Worm (Caenorhabditis elegans) whole organism, young adult: ENCODE results near the gene vhl-1.
A peak's percentile ranks its signal among the peaks of the same experiment; 100 is the strongest.

Experiments
- B0035.1 ChIP-seq: sonication (generic microtip); optimal IDR thresholded peaks from 2 replicates; lab custom pipeline; 2016; ENCODE audit warnings: missing genetic modification characterization, mild to moderate bottlenecking, missing compliant biosample characterization, missing genotype, missing genetic modification reagents
- D2030.7 ChIP-seq: fragments of 200-800 bp; sonication (Bioruptor generic); IDR thresholded peaks from 2 replicates; pipeline ENCODE4 v1.3.6; 2022; ENCODE audit warnings: missing genetic modification reagents, missing genetic modification characterization, missing compliant biosample characterization
- F22D6.2 ChIP-seq: sonication (generic microtip); optimal IDR thresholded peaks from 2 replicates; lab custom pipeline; 2016; ENCODE audit warnings: mild to moderate bottlenecking, missing genetic modification characterization, missing compliant biosample characterization
- F49E8.2 ChIP-seq: sonication (generic microtip); optimal IDR thresholded peaks from 3 replicates; lab custom pipeline; 2017; ENCODE audit warnings: missing genetic modification characterization, mild to moderate bottlenecking, missing compliant biosample characterization, antibody characterized with exemption, moderate library complexity; ENCODE audit not compliant: insufficient read depth
- Y53G8AR.9 ChIP-seq: fragments of 200-800 bp; sonication (Bioruptor generic); conservative IDR thresholded peaks from 2 replicates; pipeline ENCODE4 v1.3.6; 2022; ENCODE audit warnings: missing genetic modification reagents, missing genetic modification characterization, missing compliant biosample characterization
- Y95B8A.8 ChIP-seq: fragments of 200-800 bp; sonication (Bioruptor generic); IDR thresholded peaks from 2 replicates; pipeline ENCODE4 v1.3.6; 2022; ENCODE audit warnings: missing genetic modification reagents, missing genetic modification characterization, missing compliant biosample characterization
- ama-1 ChIP-seq, 3 experiments: fragments of 150-350 bp in 1 of 3; sonication (generic microtip) in 2 of 3; optimal IDR thresholded peaks; 2 replicates each; lab custom pipeline; 2014 to 2018; ENCODE audit warnings: missing biosample characterization in 2 of 3, missing genetic modification characterization in 2 of 3, missing genetic modification reagents in 2 of 3
- athp-1 ChIP-seq: sonication (generic microtip); optimal IDR thresholded peaks from 2 replicates; lab custom pipeline; 2017; ENCODE audit warnings: mild to moderate bottlenecking, missing genetic modification characterization, missing compliant biosample characterization
- attf-3 ChIP-seq: fragments of 200-800 bp; sonication (Bioruptor generic); conservative IDR thresholded peaks from 2 replicates; pipeline ENCODE4 v1.3.6; 2022; ENCODE audit warnings: missing genetic modification reagents, missing genetic modification characterization, missing compliant biosample characterization
- cebp-2 ChIP-seq: fragments of 200-800 bp; sonication (Bioruptor generic); IDR thresholded peaks from 2 replicates; pipeline ENCODE4 v1.3.6; 2022; ENCODE audit warnings: missing genetic modification characterization, missing compliant biosample characterization
- ceh-27 ChIP-seq: fragments of 200-800 bp; sonication (Bioruptor generic); optimal IDR thresholded peaks from 2 replicates; lab custom pipeline; 2018; ENCODE audit warnings: mild to moderate bottlenecking, missing genetic modification characterization, moderate library complexity, missing compliant biosample characterization
- chd-7 ChIP-seq: sonication (generic microtip); optimal IDR thresholded peaks from 2 replicates; lab custom pipeline; 2016; ENCODE audit warnings: mild to moderate bottlenecking, missing genetic modification characterization, moderate library complexity, missing compliant biosample characterization
- efl-1 ChIP-seq: fragments of 150-350 bp; optimal IDR thresholded peaks from 2 replicates; lab custom pipeline; 2014; ENCODE audit warnings: missing biosample characterization, missing genetic modification reagents, missing genetic modification characterization
- egl-18 ChIP-seq: fragments of 200-800 bp; sonication (Bioruptor generic); IDR thresholded peaks from 2 replicates; pipeline ENCODE4 v1.3.6; 2022; ENCODE audit warnings: missing genetic modification reagents, missing genetic modification characterization, missing compliant biosample characterization
- egrh-3 ChIP-seq: fragments of 200-800 bp; sonication (Bioruptor generic); IDR thresholded peaks from 2 replicates; pipeline ENCODE4 v1.3.6; 2022; ENCODE audit warnings: missing genetic modification reagents, missing genetic modification characterization, missing compliant biosample characterization
- fkh-3 ChIP-seq: sonication (generic microtip); optimal IDR thresholded peaks from 2 replicates; lab custom pipeline; 2016; ENCODE audit warnings: mild to moderate bottlenecking, missing genetic modification characterization, missing compliant biosample characterization
- hmg-1.2 ChIP-seq: fragments of 200-800 bp; sonication (Bioruptor generic); IDR thresholded peaks from 2 replicates; pipeline ENCODE4 v1.3.6; 2022; ENCODE audit warnings: missing genetic modification reagents, missing genetic modification characterization, missing compliant biosample characterization
- hrde-1 ChIP-seq: sonication (generic microtip); optimal IDR thresholded peaks from 2 replicates; lab custom pipeline; 2016; ENCODE audit warnings: missing genetic modification characterization, mild to moderate bottlenecking, missing compliant biosample characterization, moderate library complexity, missing genotype, missing genetic modification reagents, borderline replicate concordance
- hsf-1 ChIP-seq: fragments of 200-800 bp; sonication (Bioruptor generic); IDR thresholded peaks from 2 replicates; pipeline ENCODE4 v1.3.6; 2022; ENCODE audit warnings: missing genetic modification reagents, missing genetic modification characterization, missing compliant biosample characterization
- let-526 ChIP-seq: fragments of 200-800 bp; sonication (Bioruptor generic); IDR thresholded peaks from 2 replicates; pipeline ENCODE4 v1.3.6; 2022; ENCODE audit warnings: missing genetic modification reagents, missing genetic modification characterization, missing compliant biosample characterization
- lin-40 ChIP-seq: sonication (generic microtip); optimal IDR thresholded peaks from 2 replicates; lab custom pipeline; 2016; ENCODE audit warnings: missing genetic modification characterization, mild to moderate bottlenecking, missing compliant biosample characterization, missing genotype, missing genetic modification reagents
- lir-1 ChIP-seq: fragments of 200-800 bp; sonication (Bioruptor generic); conservative IDR thresholded peaks from 2 replicates; pipeline ENCODE4 v1.3.6; 2022; ENCODE audit warnings: missing genetic modification reagents, missing genetic modification characterization, missing compliant biosample characterization
- lsy-27 ChIP-seq: sonication (generic microtip); optimal IDR thresholded peaks from 2 replicates; lab custom pipeline; 2017; ENCODE audit warnings: missing genetic modification characterization, mild to moderate bottlenecking, missing compliant biosample characterization, antibody characterized with exemption, missing genotype, borderline replicate concordance; ENCODE audit not compliant: insufficient read depth
- mxl-1 ChIP-seq: sonication (generic microtip); optimal IDR thresholded peaks from 2 replicates; lab custom pipeline; 2016; ENCODE audit warnings: missing genetic modification characterization, missing compliant biosample characterization
- nhr-90 ChIP-seq: sonication (generic microtip); optimal IDR thresholded peaks from 2 replicates; lab custom pipeline; 2016; ENCODE audit warnings: missing genotype, mild to moderate bottlenecking, missing genetic modification characterization, missing compliant biosample characterization
- pbrm-1 ChIP-seq: fragments of 200-800 bp; sonication (Bioruptor generic); IDR thresholded peaks from 2 replicates; pipeline ENCODE4 v1.3.6; 2022; ENCODE audit warnings: missing genetic modification reagents, missing genetic modification characterization, missing compliant biosample characterization
- rcor-1 ChIP-seq: fragments of 200-800 bp; sonication (Bioruptor generic); IDR thresholded peaks from 2 replicates; pipeline ENCODE4 v1.3.6; 2022; ENCODE audit warnings: missing genetic modification reagents, missing genetic modification characterization, missing compliant biosample characterization
- sea-2 ChIP-seq: fragments of 200-800 bp; sonication (Bioruptor generic); IDR thresholded peaks from 2 replicates; pipeline ENCODE4 v1.3.6; 2022; ENCODE audit warnings: missing genetic modification characterization, missing compliant biosample characterization
- snpc-1.1 ChIP-seq: sonication (generic microtip); optimal IDR thresholded peaks from 2 replicates; lab custom pipeline; 2017; ENCODE audit warnings: missing genetic modification characterization, mild to moderate bottlenecking, missing compliant biosample characterization, antibody characterized with exemption, moderate library complexity, missing genotype, missing genetic modification reagents; ENCODE audit not compliant: insufficient read depth
- tbp1 ChIP-seq: fragments of 200-800 bp; sonication (Bioruptor generic); optimal IDR thresholded peaks from 2 replicates; lab custom pipeline; 2018; ENCODE audit warnings: mild to moderate bottlenecking, missing genetic modification characterization, missing compliant biosample characterization
- tlf-1 ChIP-seq: fragments of 200-800 bp; sonication (Bioruptor generic); optimal IDR thresholded peaks from 2 replicates; lab custom pipeline; 2018; ENCODE audit warnings: mild to moderate bottlenecking, missing genetic modification characterization, missing compliant biosample characterization
- unc-130 ChIP-seq: sonication (generic microtip); optimal IDR thresholded peaks from 2 replicates; lab custom pipeline; 2016; ENCODE audit warnings: missing genetic modification reagents, missing genetic modification characterization, missing compliant biosample characterization
- xnd-1 ChIP-seq: sonication (generic microtip); optimal IDR thresholded peaks from 2 replicates; lab custom pipeline; 2016; ENCODE audit warnings: missing genotype, missing genetic modification reagents, missing genetic modification characterization, missing compliant biosample characterization
- zfh-2 ChIP-seq: fragments of 200-800 bp; sonication (Bioruptor generic); conservative IDR thresholded peaks from 2 replicates; pipeline ENCODE4 v1.3.6; 2022; ENCODE audit warnings: missing genetic modification reagents, missing genetic modification characterization, missing compliant biosample characterization
- zim-3 ChIP-seq: sonication (generic microtip); optimal IDR thresholded peaks from 2 replicates; lab custom pipeline; 2017; ENCODE audit warnings: mild to moderate bottlenecking, missing genetic modification characterization, moderate library complexity, missing compliant biosample characterization
- ztf-22 ChIP-seq: fragments of 200-800 bp; sonication (Bioruptor generic); optimal IDR thresholded peaks from 2 replicates; lab custom pipeline; 2018; ENCODE audit warnings: mild to moderate bottlenecking, missing genetic modification characterization, moderate library complexity, missing compliant biosample characterization
- ztf-25 ChIP-seq: fragments of 200-800 bp; sonication (Bioruptor generic); IDR thresholded peaks from 2 replicates; pipeline ENCODE4 v1.3.6; 2022; ENCODE audit warnings: missing genetic modification reagents, missing genetic modification characterization, missing compliant biosample characterization
- ztf-26 ChIP-seq: sonication (generic microtip); optimal IDR thresholded peaks from 2 replicates; lab custom pipeline; 2017; ENCODE audit warnings: missing genetic modification characterization, missing compliant biosample characterization
- ztf-3 ChIP-seq: fragments of 200-800 bp; sonication (Bioruptor generic); optimal IDR thresholded peaks from 2 replicates; lab custom pipeline; 2018; ENCODE audit warnings: mild to moderate bottlenecking, missing genetic modification characterization, missing compliant biosample characterization
- ztf-6 ChIP-seq: fragments of 200-800 bp; sonication (Bioruptor generic); IDR thresholded peaks from 2 replicates; pipeline ENCODE4 v1.3.6; 2022; ENCODE audit warnings: missing genetic modification reagents, missing genetic modification characterization, missing compliant biosample characterization

The vhl-1 gene

ce11 chrX:11286246-11286645, 20.9 kb upstream of the vhl-1 start, which contains the start of gene F38B2.3:
Gene F38B2.3 (minus strand): TSS chrX:11286346.
- no peak for TF ChIP-seq ceh-27 (GFP tag; lab: Kevin White, UChicago)
- TF ChIP-seq mxl-1 (tag; lab: Kevin White, UChicago): no peak
- no peak for TF ChIP-seq attf-3 (GFP tag; lab: Robert Waterston, UW)
- no peak for TF ChIP-seq snpc-1.1 (tag; lab: Kevin White, UChicago)
- no peak for TF ChIP-seq athp-1 (tag; lab: Kevin White, UChicago)
- TF ChIP-seq lin-40: no peak

- no peak for TF ChIP-seq cebp-2 (GFP tag; lab: Robert Waterston, UW)
- TF ChIP-seq egrh-3 (GFP tag; lab: Robert Waterston, UW): no peak
- TF ChIP-seq efl-1 (GFP tag; lab: Kevin White, UChicago): no peak
- no peak for TF ChIP-seq hmg-1.2 (GFP tag; lab: Robert Waterston, UW)
- TF ChIP-seq F22D6.2 (tag; lab: Kevin White, UChicago): no peak
- TF ChIP-seq tbp1: no peak
- TF ChIP-seq ama-1 (optimal IDR thresholded peaks at IDR 0.05; lab: Kevin White, UChicago): no peak
- no peak for TF ChIP-seq ama-1 (GFP tag; optimal IDR thresholded peaks at IDR 0.05; lab: Kevin White, UChicago)
- TF ChIP-seq ztf-22 (GFP tag; lab: Kevin White, UChicago): no peak
- TF ChIP-seq hrde-1 (tag; lab: Kevin White, UChicago): no peak
- no peak for TF ChIP-seq B0035.1 (tag; lab: Kevin White, UChicago)
- no peak for TF ChIP-seq let-526 (GFP tag; lab: Robert Waterston, UW)
These were observed 19.5 kb upstream of the vhl-1 start, which contains the start of gene F38B2.4 for ce11 chrX:11287617-11288016. Gene F38B2.4 (minus strand): TSS chrX:11287717.

- no peak for TF ChIP-seq cebp-2 (GFP tag; lab: Robert Waterston, UW)
- no peak for TF ChIP-seq lsy-27 (tag; lab: Kevin White, UChicago)
- no peak for TF ChIP-seq fkh-3 (tag; lab: Kevin White, UChicago)
- no peak for TF ChIP-seq ztf-26 (tag; lab: Kevin White, UChicago)
- TF ChIP-seq hsf-1 (GFP tag; lab: Robert Waterston, UW): no peak
- TF ChIP-seq ztf-6 (GFP tag; lab: Robert Waterston, UW): no peak
- no peak for TF ChIP-seq egrh-3 (GFP tag; lab: Robert Waterston, UW)
- TF ChIP-seq Y53G8AR.9 (GFP tag; lab: Robert Waterston, UW): no peak
These were observed 17.2 kb upstream of the vhl-1 start for ce11 chrX:11289925-11290324.

- no peak for TF ChIP-seq egl-18 (GFP tag; lab: Robert Waterston, UW)
- TF ChIP-seq unc-130 (GFP tag; lab: Kevin White, UChicago): no peak
- TF ChIP-seq, all 124 proteins: peak for 0
These were observed 16.6 kb upstream of the vhl-1 start for ce11 chrX:11290528-11290927.

ce11 chrX:11296683-11297365, 10.3 kb upstream of the vhl-1 start, which contains the start of gene inx-2:
Gene inx-2 (minus strand): TSS chrX:11296733.
- TF ChIP-seq chd-7 (tag; lab: Kevin White, UChicago): no peak
- no peak for TF ChIP-seq xnd-1 (tag; lab: Kevin White, UChicago)
- TF ChIP-seq lir-1 (GFP tag; lab: Robert Waterston, UW): no peak
- TF ChIP-seq F49E8.2 (tag; lab: Kevin White, UChicago): no peak
- TF ChIP-seq hrde-1 (tag; lab: Kevin White, UChicago): no peak
- no peak for TF ChIP-seq tlf-1 (GFP tag; lab: Kevin White, UChicago)
- no peak for TF ChIP-seq D2030.7
- peak; percentile 58; the same call in 1 of the 2 replicates for TF ChIP-seq zfh-2 (GFP tag; lab: Robert Waterston, UW)
- TF ChIP-seq sea-2 (GFP tag; lab: Robert Waterston, UW): no peak
- no peak for TF ChIP-seq ztf-6 (GFP tag; lab: Robert Waterston, UW)
- TF ChIP-seq hmg-1.2 (GFP tag; lab: Robert Waterston, UW): peak; percentile 21; the same call in 1 of the 2 replicates
- TF ChIP-seq pbrm-1 (GFP tag; lab: Robert Waterston, UW): no peak
- no peak for TF ChIP-seq nhr-90 (tag; lab: Kevin White, UChicago)
- no peak for TF ChIP-seq ztf-25 (GFP tag; lab: Robert Waterston, UW)
- TF ChIP-seq zim-3 (tag; lab: Kevin White, UChicago): no peak
- TF ChIP-seq Y95B8A.8: no peak
- no peak for TF ChIP-seq ztf-3 (GFP tag; lab: Kevin White, UChicago)
- TF ChIP-seq rcor-1 (GFP tag; lab: Robert Waterston, UW): no peak
